Fruit fly (Drosophila melanogaster) whole organism, prepupa: ENCODE measurements around the gene NTPase.

Experiments
- CG10669 ChIP-seq: fragments of 200-800 bp; sonication (Bioruptor generic); optimal IDR thresholded peaks from 3 replicates; lab custom pipeline; 2018; ENCODE audit warnings: missing biosample characterization, mild to moderate bottlenecking, missing genetic modification characterization, moderate library complexity
- CG11762 ChIP-seq: fragments of 200-800 bp; sonication (Bioruptor generic); optimal IDR thresholded peaks from 3 replicates; lab custom pipeline; 2016; ENCODE audit warnings: missing biosample characterization, missing genetic modification characterization; ENCODE audit not compliant: insufficient read depth
- CG11902 ChIP-seq: fragments of 200-800 bp; sonication (Bioruptor generic); optimal IDR thresholded peaks from 3 replicates; lab custom pipeline; 2016; ENCODE audit warnings: missing biosample characterization, missing genetic modification characterization
- CG1621 ChIP-seq: fragments of 200-800 bp; sonication (Bioruptor generic); optimal IDR thresholded peaks from 3 replicates; lab custom pipeline; 2018; ENCODE audit warnings: missing biosample characterization, mild to moderate bottlenecking, missing genetic modification characterization
- CG6808 ChIP-seq: fragments of 200-800 bp; sonication (Bioruptor generic); optimal IDR thresholded peaks from 3 replicates; lab custom pipeline; 2017; ENCODE audit warnings: missing biosample characterization, missing genetic modification characterization, mild to moderate bottlenecking, moderate library complexity, missing genetic modification reagents
- CG6854 ChIP-seq: fragments of 200-800 bp; sonication (Bioruptor generic); optimal IDR thresholded peaks from 2 replicates; lab custom pipeline; 2017; ENCODE audit warnings: missing biosample characterization, mild to moderate bottlenecking, missing genetic modification characterization
- Lpt ChIP-seq: fragments of 200-800 bp; sonication (Bioruptor generic); optimal IDR thresholded peaks from 3 replicates; lab custom pipeline; 2016; ENCODE audit warnings: missing biosample characterization, missing genetic modification characterization
- Sox15 ChIP-seq: fragments of 200-800 bp; sonication (Bioruptor generic); optimal IDR thresholded peaks from 3 replicates; lab custom pipeline; 2016; ENCODE audit warnings: missing biosample characterization, missing genetic modification characterization
- acj6 ChIP-seq: fragments of 200-800 bp; sonication (Bioruptor generic); optimal IDR thresholded peaks from 3 replicates; lab custom pipeline; 2016; ENCODE audit warnings: missing biosample characterization, missing genetic modification characterization
- dac ChIP-seq: fragments of 200-800 bp; sonication (Bioruptor generic); optimal IDR thresholded peaks from 2 replicates; lab custom pipeline; 2017; ENCODE audit warnings: missing biosample characterization, mild to moderate bottlenecking, missing genetic modification characterization
- fkh ChIP-seq: fragments of 200-800 bp; sonication (Bioruptor generic); optimal IDR thresholded peaks from 3 replicates; lab custom pipeline; 2017; ENCODE audit warnings: missing biosample characterization, mild to moderate bottlenecking, missing genetic modification characterization, moderate library complexity
- spab ChIP-seq: fragments of 200-800 bp; sonication (Bioruptor generic); optimal IDR thresholded peaks from 2 replicates; lab custom pipeline; 2017; ENCODE audit warnings: missing biosample characterization, mild to moderate bottlenecking, missing genetic modification characterization, missing genetic modification reagents
- topi ChIP-seq: fragments of 200-800 bp; sonication (Bioruptor generic); optimal IDR thresholded peaks from 3 replicates; lab custom pipeline; 2016; ENCODE audit warnings: missing biosample characterization, missing genetic modification characterization

DNA sequence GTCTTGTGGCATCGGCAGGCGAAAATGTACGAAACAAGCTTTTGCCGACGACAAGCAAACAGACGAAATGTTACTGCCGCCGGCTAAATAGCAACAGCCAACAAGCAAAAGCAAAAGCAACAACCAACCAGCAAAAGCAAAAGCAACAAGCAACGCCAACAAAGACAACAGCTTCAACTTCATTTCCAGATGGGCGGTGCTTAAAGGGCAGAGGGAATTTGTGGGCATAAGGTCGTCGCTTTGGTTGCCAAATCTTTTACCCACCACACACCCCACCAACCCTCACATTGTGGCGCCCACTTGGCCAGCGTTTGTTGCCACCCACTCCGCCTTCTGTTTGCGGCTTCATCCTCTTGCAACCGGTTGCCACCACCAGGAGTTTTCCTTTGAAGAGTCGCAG lies 25.3 kb upstream of the NTPase start:
- TF ChIP-seq CG6808 (GFP tag; lab: Kevin White, UChicago) = no peak
- no peak for TF ChIP-seq spab
- no peak for TF ChIP-seq Lpt (GFP tag; lab: Kevin White, UChicago)
- no peak for TF ChIP-seq CG10669 (GFP tag; lab: Kevin White, UChicago)
- TF ChIP-seq CG11762 (GFP tag; lab: Kevin White, UChicago) = no peak
- no peak for TF ChIP-seq Sox15
- no peak for TF ChIP-seq fkh (GFP tag; lab: Kevin White, UChicago)
- TF ChIP-seq CG6854 (GFP tag; lab: Kevin White, UChicago) = no peak
- no peak for TF ChIP-seq acj6 (GFP tag; lab: Kevin White, UChicago)
- TF ChIP-seq topi (GFP tag; lab: Kevin White, UChicago) = no peak
- TF ChIP-seq CG1621 = no peak
- TF ChIP-seq dac (GFP tag; lab: Kevin White, UChicago) = no peak
- no peak for TF ChIP-seq CG11902 (GFP tag; lab: Kevin White, UChicago)
